Worm (Caenorhabditis elegans): ENCODE results near the gene rpn-3.

Gene rpn-3

DNA sequence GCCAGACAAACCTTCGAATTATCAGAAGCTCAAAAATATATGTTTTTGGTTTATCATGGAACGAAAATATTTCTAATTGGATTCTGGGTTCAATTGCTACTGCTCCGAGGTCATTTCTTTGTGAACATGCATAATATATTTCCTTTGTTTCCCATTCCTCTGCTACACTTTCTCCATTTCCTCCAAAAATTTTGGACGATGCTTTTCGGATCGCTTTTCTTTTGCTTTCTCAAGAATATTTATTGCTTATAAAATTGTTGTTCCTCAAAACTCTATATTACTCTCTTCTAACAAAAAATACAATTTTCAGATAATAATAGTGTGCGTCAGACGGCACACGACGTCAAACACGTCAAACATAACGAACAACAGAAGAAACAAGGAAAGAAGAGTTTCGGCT is 47.6 kb downstream of the rpn-3 start, which contains the start of gene pac-1 (continued):
- no peak for TF ChIP-seq daf-8 (GFP tag; IDR thresholded peaks at IDR 0.05)
